Worm (Caenorhabditis elegans): ENCODE results near the gene F35C8.5.

DNA sequence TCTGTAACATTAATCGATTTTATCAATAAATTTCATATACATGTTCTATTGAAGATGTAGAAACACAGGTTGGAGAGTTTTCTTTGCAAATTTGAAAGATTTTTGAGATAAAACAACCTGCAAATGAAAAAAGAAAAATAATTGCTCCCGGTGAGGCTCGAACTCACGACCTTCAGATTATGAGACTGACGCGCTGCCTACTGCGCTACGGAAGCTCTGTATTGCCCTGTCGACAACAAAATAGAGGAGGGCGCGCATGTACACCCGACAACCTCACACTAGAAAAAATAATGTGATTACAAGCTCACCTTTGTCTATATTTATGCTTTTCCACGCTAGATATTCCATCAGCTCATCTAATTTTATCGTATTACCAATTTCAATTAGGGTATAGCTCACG, 41.7 kb downstream of the F35C8.5 start:
- no peak for TF ChIP-seq him-1 (tag; optimal IDR thresholded peaks at IDR 0.05)
- TF ChIP-seq dao-5 (tag; optimal IDR thresholded peaks at IDR 0.05), result no peak
- TF ChIP-seq W03F9.2 (tag; optimal IDR thresholded peaks at IDR 0.05), result no peak
